Worm (Caenorhabditis elegans) whole organism, L4 larva: ENCODE measurements around the gene F13H8.2.

Experiments used
- F10B5.3 ChIP-seq: sonication (generic microtip); optimal IDR thresholded peaks from 2 replicates; lab custom pipeline; 2016; ENCODE audit warnings: mild to moderate bottlenecking, missing genetic modification characterization, missing compliant biosample characterization
- F26F4.8 ChIP-seq: fragments of 200-800 bp; sonication (Bioruptor generic); conservative IDR thresholded peaks from 2 replicates; pipeline ENCODE4 v1.3.6; 2022; ENCODE audit warnings: missing genetic modification characterization, missing compliant biosample characterization
- R02D3.7 ChIP-seq: fragments of 150-350 bp; sonication (generic microtip); optimal IDR thresholded peaks from 3 replicates; lab custom pipeline; 2014; ENCODE audit warnings: missing biosample characterization, missing genetic modification characterization
- T20F7.1 ChIP-seq: fragments of 200-800 bp; sonication (Bioruptor generic); optimal IDR thresholded peaks from 2 replicates; lab custom pipeline; 2018; ENCODE audit warnings: mild to moderate bottlenecking, missing genetic modification characterization, missing compliant biosample characterization
- T26A8.4 ChIP-seq: fragments of 200-800 bp; sonication (Bioruptor generic); IDR thresholded peaks from 2 replicates; pipeline ENCODE4 v1.3.6; 2022; ENCODE audit warnings: missing genetic modification characterization, missing compliant biosample characterization
- aha-1 ChIP-seq: fragments of 150-350 bp; peaks from one replicate; lab custom pipeline; 2014; ENCODE audit warnings: missing biosample characterization, missing genetic modification characterization
- ama-1 ChIP-seq: fragments of 150-350 bp; optimal IDR thresholded peaks from 2 replicates; lab custom pipeline; 2014; ENCODE audit warnings: inconsistent platforms, mixed read lengths
- daf-16 ChIP-seq, 3 experiments: sonication (generic microtip); optimal IDR thresholded peaks; 2 replicates each; lab custom pipeline; 2016 to 2017; ENCODE audit warnings: missing genetic modification characterization in 3 of 3, missing genetic modification reagents in 3 of 3, mild to moderate bottlenecking in 2 of 3, missing compliant biosample characterization in 2 of 3, missing biosample characterization in 1 of 3, moderate library complexity in 1 of 3
- daf-19 ChIP-seq: fragments of 200-800 bp; sonication (Bioruptor generic); conservative IDR thresholded peaks from 2 replicates; pipeline ENCODE4 v1.3.6; 2022; ENCODE audit warnings: missing genetic modification characterization, missing compliant biosample characterization
- dmd-6 ChIP-seq: fragments of 200-800 bp; sonication (Bioruptor generic); IDR thresholded peaks from 2 replicates; pipeline ENCODE4 v1.3.6; 2022; ENCODE audit warnings: missing genetic modification reagents, missing genetic modification characterization, missing compliant biosample characterization
- dpl-1 ChIP-seq: fragments of 150-350 bp; optimal IDR thresholded peaks from 2 replicates; lab custom pipeline; 2014; ENCODE audit warnings: missing biosample characterization, missing genetic modification reagents, missing genetic modification characterization
- duxl-1 ChIP-seq: sonication (generic microtip); optimal IDR thresholded peaks from 2 replicates; lab custom pipeline; 2016; ENCODE audit warnings: mild to moderate bottlenecking, missing genetic modification characterization, moderate library complexity, missing compliant biosample characterization; ENCODE audit not compliant: poor library complexity
- dve-1 ChIP-seq: sonication (generic microtip); optimal IDR thresholded peaks from 2 replicates; lab custom pipeline; 2017; ENCODE audit warnings: antibody characterized with exemption, mild to moderate bottlenecking, missing genetic modification characterization, missing compliant biosample characterization; ENCODE audit not compliant: insufficient read depth
- hif-1 ChIP-seq, 2 experiments: sonication (generic microtip); optimal IDR thresholded peaks; 2 replicates each; lab custom pipeline; 2016 to 2017; ENCODE audit warnings: missing compliant biosample characterization in 2 of 2, missing genetic modification characterization in 2 of 2, missing genetic modification reagents in 2 of 2, missing genotype in 2 of 2, mild to moderate bottlenecking in 1 of 2
- hlh-11 ChIP-seq: fragments of 200-800 bp; sonication (Bioruptor generic); optimal IDR thresholded peaks from 2 replicates; lab custom pipeline; 2018; ENCODE audit warnings: mild to moderate bottlenecking, missing genetic modification characterization, missing compliant biosample characterization
- hlh-30 ChIP-seq: sonication (generic microtip); optimal IDR thresholded peaks from 2 replicates; lab custom pipeline; 2017; ENCODE audit warnings: antibody characterized with exemption, mild to moderate bottlenecking, missing genetic modification characterization, missing compliant biosample characterization; ENCODE audit not compliant: insufficient read depth
- hmg-1.1 ChIP-seq: fragments of 200-800 bp; sonication (Bioruptor generic); IDR thresholded peaks from 2 replicates; pipeline ENCODE4 v1.3.6; 2022; ENCODE audit warnings: missing genetic modification reagents, missing genetic modification characterization, missing compliant biosample characterization
- lin-13 ChIP-seq: fragments of 150-350 bp; optimal IDR thresholded peaks from 2 replicates; lab custom pipeline; 2014; ENCODE audit warnings: missing biosample characterization, missing genetic modification reagents, missing genetic modification characterization
- lin-38 ChIP-seq: fragments of 200-800 bp; sonication (Bioruptor generic); IDR thresholded peaks from 2 replicates; pipeline ENCODE4 v1.3.6; 2022; ENCODE audit warnings: missing genetic modification reagents, missing genetic modification characterization, missing compliant biosample characterization
- lsy-2 ChIP-seq, 2 experiments: fragments of 150-350 bp in 1 of 2; sonication (generic microtip) in 1 of 2; optimal IDR thresholded peaks; 2 replicates each; lab custom pipeline; 2014 to 2017; ENCODE audit warnings: missing biosample characterization in 2 of 2, missing genetic modification characterization in 2 of 2
- madf-5 ChIP-seq, 2 experiments: fragments of 200-800 bp; sonication (Bioruptor generic); IDR thresholded peaks; 2 replicates each; pipeline ENCODE4 v1.3.6; 2022; ENCODE audit warnings: missing compliant biosample characterization in 2 of 2, missing genetic modification characterization in 2 of 2
- mdl-1 ChIP-seq, 2 experiments: fragments of 150-350 bp in 1 of 2; sonication (generic microtip) in 1 of 2; optimal IDR thresholded peaks; 2 replicates each; lab custom pipeline; 2014 to 2017; ENCODE audit warnings: missing biosample characterization in 2 of 2, missing genetic modification characterization in 2 of 2
- mep-1 ChIP-seq: fragments of 150-350 bp; sonication (generic microtip); optimal IDR thresholded peaks from 3 replicates; lab custom pipeline; 2014; ENCODE audit warnings: missing biosample characterization, missing genetic modification characterization
- mes-2 ChIP-seq: sonication (generic microtip); optimal IDR thresholded peaks from 2 replicates; lab custom pipeline; 2016; ENCODE audit warnings: missing genotype, mild to moderate bottlenecking, missing genetic modification characterization, missing compliant biosample characterization; ENCODE audit not compliant: poor library complexity, severe bottlenecking
- nhr-102 ChIP-seq: sonication (generic microtip); optimal IDR thresholded peaks from 2 replicates; lab custom pipeline; 2016; ENCODE audit warnings: mild to moderate bottlenecking, missing genetic modification characterization, moderate library complexity, missing compliant biosample characterization
- nhr-11 ChIP-seq: fragments of 150-350 bp; optimal IDR thresholded peaks from 2 replicates; lab custom pipeline; 2014; ENCODE audit warnings: missing biosample characterization, missing genetic modification characterization
- nhr-237 ChIP-seq: sonication (generic microtip); optimal IDR thresholded peaks from 2 replicates; lab custom pipeline; 2017; ENCODE audit warnings: missing biosample characterization, missing genetic modification characterization
- nhr-25 ChIP-seq: sonication (generic microtip); optimal IDR thresholded peaks from 2 replicates; lab custom pipeline; 2017; ENCODE audit warnings: missing genetic modification characterization, mild to moderate bottlenecking, missing compliant biosample characterization, antibody characterized with exemption, moderate library complexity, borderline replicate concordance; ENCODE audit not compliant: insufficient read depth
- nhr-28 ChIP-seq: fragments of 150-350 bp; optimal IDR thresholded peaks from 2 replicates; lab custom pipeline; 2014; ENCODE audit warnings: missing biosample characterization, missing genetic modification characterization
- nhr-41 ChIP-seq: fragments of 200-800 bp; sonication (Bioruptor generic); IDR thresholded peaks from 2 replicates; pipeline ENCODE4 v1.3.6; 2022; ENCODE audit warnings: missing genetic modification reagents, missing genetic modification characterization, missing compliant biosample characterization
- nhr-48 ChIP-seq: sonication (generic microtip); optimal IDR thresholded peaks from 2 replicates; lab custom pipeline; 2016; ENCODE audit warnings: mild to moderate bottlenecking, missing genetic modification characterization, missing compliant biosample characterization
- nhr-6 ChIP-seq: fragments of 150-350 bp; optimal IDR thresholded peaks from 2 replicates; lab custom pipeline; 2014; ENCODE audit warnings: missing biosample characterization, missing genetic modification characterization
- nhr-77 ChIP-seq: fragments of 150-350 bp; optimal IDR thresholded peaks from 2 replicates; lab custom pipeline; 2014; ENCODE audit warnings: missing biosample characterization, missing genetic modification characterization
- pha-4 ChIP-seq, 2 experiments: fragments of 150-350 bp in 1 of 2; fragments of 200-800 bp in 1 of 2; sonication (Bioruptor generic) in 1 of 2; IDR thresholded peaks in 1 of 2; optimal IDR thresholded peaks in 1 of 2; 2 replicates each; pipeline versions ENCODE4 v1.3.6 to Lab custom; 2014 to 2022; ENCODE audit warnings: missing genetic modification characterization in 2 of 2, missing genetic modification reagents in 2 of 2, missing biosample characterization in 1 of 2, missing compliant biosample characterization in 1 of 2
- php-3 ChIP-seq: fragments of 200-800 bp; sonication (Bioruptor generic); IDR thresholded peaks from 2 replicates; pipeline ENCODE4 v1.3.6; 2022; ENCODE audit warnings: missing genetic modification reagents, missing genetic modification characterization, missing compliant biosample characterization
- rbr-2 ChIP-seq: sonication (generic microtip); optimal IDR thresholded peaks from 2 replicates; lab custom pipeline; 2016; ENCODE audit warnings: missing genotype, missing genetic modification characterization, missing compliant biosample characterization
- unc-130 ChIP-seq: sonication (generic microtip); optimal IDR thresholded peaks from 2 replicates; lab custom pipeline; 2016; ENCODE audit warnings: missing genetic modification reagents, missing genetic modification characterization, missing compliant biosample characterization
- vab-7 ChIP-seq: fragments of 200-800 bp; sonication (Bioruptor generic); IDR thresholded peaks from 2 replicates; pipeline ENCODE4 v1.3.6; 2022; ENCODE audit warnings: missing genetic modification reagents, missing genetic modification characterization, missing compliant biosample characterization
- ztf-7 ChIP-seq: fragments of 150-350 bp; optimal IDR thresholded peaks from 2 replicates; lab custom pipeline; 2014; ENCODE audit warnings: missing biosample characterization, missing genetic modification characterization

F13H8.2 gene

ce11 chrII:6250782-6251461 is 19.2 kb upstream of the F13H8.2 start, which contains the start of gene phb-2:
Gene phb-2, plus strand, starts transcription at chrII:6251411.
- TF ChIP-seq mes-2 (tag; lab: Kevin White, UChicago) (peak; percentile 87), daf-16 (GFP tag; optimal IDR thresholded peaks at IDR 0.05; lab: Kevin White, UChicago) (no peak), daf-16 (tag; optimal IDR thresholded peaks at IDR 0.05; lab: Kevin White, UChicago) (peak; percentile 83), hlh-30 (peak; percentile 81), hif-1 (tag; optimal IDR thresholded peaks at IDR 0.05; lab: Kevin White, UChicago) (peak in 1 of 2 experiments; percentile 45), dve-1 (tag; lab: Kevin White, UChicago) (peak; percentile 50), unc-130 (GFP tag; lab: Kevin White, UChicago) (peak; percentile 55), T26A8.4 (GFP tag; lab: Robert Waterston, UW) (peak; percentile 70), nhr-28 (tag; lab: Kevin White, UChicago) (peak; percentile 77), dpl-1 (peak; percentile 94), duxl-1 (tag; lab: Kevin White, UChicago) (peak; percentile 40), mdl-1 (tag; optimal IDR thresholded peaks at IDR 0.05; lab: Kevin White, UChicago) (peak in 1 of 2 experiments; percentile 0), nhr-77 (tag; lab: Kevin White, UChicago) (peak; percentile 52), nhr-41 (no peak), madf-5 (GFP tag; IDR thresholded peaks at IDR 0.05; lab: Robert Waterston, UW) (no peak), aha-1 (tag; lab: Kevin White, UChicago) (peak; percentile 95), nhr-6 (peak; percentile 79), nhr-237 (tag; lab: Kevin White, UChicago) (no peak), lin-38 (GFP tag; lab: Robert Waterston, UW) (peak; percentile 73), rbr-2 (tag; lab: Kevin White, UChicago) (peak; percentile 68), hlh-11 (tag; lab: Kevin White, UChicago) (peak; percentile 53), nhr-48 (tag; lab: Kevin White, UChicago) (no peak), nhr-11 (peak; percentile 41), daf-19 (0 out of 2 replicates have a peak, but pooled peaks have one; percentile 18), mep-1 (tag; lab: Kevin White, UChicago) (peak; percentile 76), ztf-7 (no peak), vab-7 (0 out of 2 replicates have a peak, but pooled peaks have one; percentile 33), T20F7.1 (GFP tag; lab: Kevin White, UChicago) (peak; percentile 67), ama-1 (peak; percentile 60), F26F4.8 (GFP tag; lab: Robert Waterston, UW) (no peak), hmg-1.1 (GFP tag; lab: Robert Waterston, UW) (peak; percentile 77), php-3 (0 out of 2 replicates have a peak, but pooled peaks have one; percentile 34), lin-13 (GFP tag; lab: Kevin White, UChicago) (peak; percentile 63), F10B5.3 (tag; lab: Kevin White, UChicago) (no peak), dmd-6 (GFP tag; lab: Robert Waterston, UW) (peak; percentile 38), lsy-2 (tag; optimal IDR thresholded peaks at IDR 0.05; lab: Kevin White, UChicago) (peak; percentile 27 to 89), pha-4 (GFP tag; IDR thresholded peaks at IDR 0.05; lab: Robert Waterston, UW) (peak; percentile 48; the same call in 1 of the 2 replicates), pha-4 (tag; optimal IDR thresholded peaks at IDR 0.05; lab: Kevin White, UChicago) (peak; percentile 80), nhr-102 (tag; lab: Kevin White, UChicago) (peak; percentile 23), R02D3.7 (tag; lab: Kevin White, UChicago) (no peak), nhr-25 (tag; lab: Kevin White, UChicago) (peak; percentile 54)
